Worm (Caenorhabditis elegans): ENCODE results near the gene lron-7.

Gene lron-7

ce11 chrX:7306434-7306833, 14.5 kb downstream of the lron-7 start:
- TF ChIP-seq hmg-4 (GFP tag; optimal IDR thresholded peaks at IDR 0.05), result peak; percentile 13
- TF ChIP-seq F13C5.2 (tag; optimal IDR thresholded peaks at IDR 0.05), result peak; percentile 8
- TF ChIP-seq ets-7 (tag; optimal IDR thresholded peaks at IDR 0.05), result no peak
- TF ChIP-seq hnd-1 (tag; optimal IDR thresholded peaks at IDR 0.05), result no peak

ce11 chrX:7309775-7310174, 17.8 kb downstream of the lron-7 start, which contains the start of the genes his-38 and his-40:
his-38 (minus strand) TSS chrX:7309875.
his-40 (plus strand) TSS chrX:7310110.
- TF ChIP-seq ama-1 (optimal IDR thresholded peaks at IDR 0.05) (no peak), scrt-1 (GFP tag; IDR thresholded peaks at IDR 0.05) (peak; percentile 8; the same call in 1 of the 2 replicates), sea-1 (GFP tag; conservative IDR thresholded peaks at IDR 0.05) (no peak), hmg-4 (GFP tag; optimal IDR thresholded peaks at IDR 0.05) (no peak), F13C5.2 (tag; optimal IDR thresholded peaks at IDR 0.05) (no peak)

- TF ChIP-seq tbx-11 (GFP tag; IDR thresholded peaks at IDR 0.05) (no peak), ets-7 (tag; optimal IDR thresholded peaks at IDR 0.05) (no peak), flt-1 (GFP tag; IDR thresholded peaks at IDR 0.05) (no peak), pes-1 (GFP tag; IDR thresholded peaks at IDR 0.05) (no peak), B0310.2 (tag; optimal IDR thresholded peaks at IDR 0.05) (no peak), tbx-37 (GFP tag; conservative IDR thresholded peaks at IDR 0.05) (no peak), ceh-36 (tag; optimal IDR thresholded peaks at IDR 0.05) (no peak), hmbx-1 (tag; optimal IDR thresholded peaks at IDR 0.05) (no peak), tra-4 (tag; optimal IDR thresholded peaks at IDR 0.05) (no peak), hnd-1 (tag; optimal IDR thresholded peaks at IDR 0.05) (no peak), hmg-4 (GFP tag; optimal IDR thresholded peaks at IDR 0.05) (no peak), aly-1 (tag; optimal IDR thresholded peaks at IDR 0.05) (no peak), ceh-13 (GFP tag; optimal IDR thresholded peaks at IDR 0.05) (no peak), sea-1 (GFP tag; conservative IDR thresholded peaks at IDR 0.05) (no peak), F13C5.2 (tag; optimal IDR thresholded peaks at IDR 0.05) (no peak)
Observed at ce11 chrX:7311870-7312269, 19.9 kb downstream of the lron-7 start.

ce11 chrX:7313236-7313635, 21.3 kb downstream of the lron-7 start:
- TF ChIP-seq aly-1 (tag; optimal IDR thresholded peaks at IDR 0.05) (no peak), flt-1 (GFP tag; IDR thresholded peaks at IDR 0.05) (no peak), hmbx-1 (tag; optimal IDR thresholded peaks at IDR 0.05) (no peak), tbx-11 (GFP tag; IDR thresholded peaks at IDR 0.05) (no peak)

- TF ChIP-seq scrt-1 (GFP tag; IDR thresholded peaks at IDR 0.05), result no peak
- no peak for TF ChIP-seq tbx-11 (GFP tag; IDR thresholded peaks at IDR 0.05)
- TF ChIP-seq flt-1 (GFP tag; IDR thresholded peaks at IDR 0.05), result no peak
- no peak for TF ChIP-seq sea-1 (GFP tag; conservative IDR thresholded peaks at IDR 0.05)
- TF ChIP-seq ceh-36 (tag; optimal IDR thresholded peaks at IDR 0.05), result no peak
- TF ChIP-seq ama-1 (optimal IDR thresholded peaks at IDR 0.05), result no peak
- no peak for TF ChIP-seq aly-1 (tag; optimal IDR thresholded peaks at IDR 0.05)
- no peak for TF ChIP-seq hmbx-1 (tag; optimal IDR thresholded peaks at IDR 0.05)
- TF ChIP-seq hnd-1 (tag; optimal IDR thresholded peaks at IDR 0.05), result no peak
- TF ChIP-seq tra-4 (tag; optimal IDR thresholded peaks at IDR 0.05), result no peak
- no peak for TF ChIP-seq ceh-13 (GFP tag; optimal IDR thresholded peaks at IDR 0.05)
- no peak for TF ChIP-seq ets-7 (tag; optimal IDR thresholded peaks at IDR 0.05)
- no peak for TF ChIP-seq B0310.2 (tag; optimal IDR thresholded peaks at IDR 0.05)
- no peak for TF ChIP-seq tbx-37 (GFP tag; conservative IDR thresholded peaks at IDR 0.05)
- TF ChIP-seq hmg-4 (GFP tag; optimal IDR thresholded peaks at IDR 0.05), result no peak
- no peak for TF ChIP-seq pes-1 (GFP tag; IDR thresholded peaks at IDR 0.05)
- TF ChIP-seq F13C5.2 (tag; optimal IDR thresholded peaks at IDR 0.05), result no peak
Observed at ce11 chrX:7314564-7314963, 22.6 kb downstream of the lron-7 start.

ce11 chrX:7315329-7315728, 23.4 kb downstream of the lron-7 start, which contains the start of gene spp-3:
spp-3 (minus strand) TSS chrX:7315353.
- TF ChIP-seq scrt-1 (GFP tag; IDR thresholded peaks at IDR 0.05) (no peak), pes-1 (GFP tag; IDR thresholded peaks at IDR 0.05) (no peak), ceh-13 (GFP tag; optimal IDR thresholded peaks at IDR 0.05) (no peak), ama-1 (optimal IDR thresholded peaks at IDR 0.05) (no peak), ceh-36 (tag; optimal IDR thresholded peaks at IDR 0.05) (no peak), flt-1 (GFP tag; IDR thresholded peaks at IDR 0.05) (no peak), ets-7 (tag; optimal IDR thresholded peaks at IDR 0.05) (no peak), hnd-1 (tag; optimal IDR thresholded peaks at IDR 0.05) (no peak), hmbx-1 (tag; optimal IDR thresholded peaks at IDR 0.05) (no peak), aly-1 (tag; optimal IDR thresholded peaks at IDR 0.05) (no peak), B0310.2 (tag; optimal IDR thresholded peaks at IDR 0.05) (no peak), hmg-4 (GFP tag; optimal IDR thresholded peaks at IDR 0.05) (no peak), sea-1 (GFP tag; conservative IDR thresholded peaks at IDR 0.05) (no peak), tbx-11 (GFP tag; IDR thresholded peaks at IDR 0.05) (no peak), tbx-37 (GFP tag; conservative IDR thresholded peaks at IDR 0.05) (no peak), F13C5.2 (tag; optimal IDR thresholded peaks at IDR 0.05) (no peak), tra-4 (tag; optimal IDR thresholded peaks at IDR 0.05) (no peak)

- no peak for TF ChIP-seq tbx-37 (GFP tag; conservative IDR thresholded peaks at IDR 0.05)
- no peak for TF ChIP-seq F13C5.2 (tag; optimal IDR thresholded peaks at IDR 0.05)
- TF ChIP-seq pes-1 (GFP tag; IDR thresholded peaks at IDR 0.05), result no peak
- TF ChIP-seq B0310.2 (tag; optimal IDR thresholded peaks at IDR 0.05), result no peak
- TF ChIP-seq flt-1 (GFP tag; IDR thresholded peaks at IDR 0.05), result no peak
- TF ChIP-seq ceh-36 (tag; optimal IDR thresholded peaks at IDR 0.05), result no peak
- TF ChIP-seq aly-1 (tag; optimal IDR thresholded peaks at IDR 0.05), result no peak
Observed at ce11 chrX:7316485-7317391, 24.8 kb downstream of the lron-7 start, which contains the start of the genes spp-2 and spp-6. spp-2 (minus strand) TSS chrX:7316818. spp-6 (plus strand) TSS chrX:7317341.

Measured in whole organism, early embryonic.